Fruit fly (Drosophila melanogaster) S2 (cell line): ENCODE measurements around the gene CG6763.

Experiments
- CG8478 ChIP-seq: fragments of >200 bp; optimal IDR thresholded peaks from 2 replicates; lab custom pipeline; 2018
- CTCF ChIP-seq, 2 experiments: fragments of >200 bp; optimal IDR thresholded peaks; 2 replicates each; lab custom pipeline; 2018

DNA sequence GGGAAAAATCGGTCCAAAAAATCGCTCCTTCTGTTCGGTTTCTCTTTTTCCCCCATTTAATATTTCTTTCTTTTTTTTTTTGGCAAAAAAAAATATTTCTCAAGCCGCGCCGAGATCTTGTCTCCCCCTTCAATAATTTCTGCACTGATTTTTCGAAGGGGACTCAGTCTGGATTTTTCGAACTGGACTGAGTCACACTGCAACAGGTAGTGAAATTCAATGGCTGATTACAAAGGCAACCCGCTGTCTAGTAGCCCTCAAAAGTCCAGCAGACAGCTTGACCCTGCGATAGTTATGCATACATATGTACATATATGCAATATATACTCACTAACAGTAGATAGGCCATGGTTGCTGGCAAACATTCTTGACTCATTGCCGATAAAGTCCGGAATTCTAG is 36.4 kb downstream of the CG6763 start:
- TF ChIP-seq CTCF (optimal IDR thresholded peaks at IDR 0.05; lab: Kevin White, UChicago) (no peak), CG8478 (lab: Kevin White, UChicago) (peak; percentile 78)
